Fruit fly (Drosophila melanogaster): ENCODE measurements around the gene CG3662.

DNA sequence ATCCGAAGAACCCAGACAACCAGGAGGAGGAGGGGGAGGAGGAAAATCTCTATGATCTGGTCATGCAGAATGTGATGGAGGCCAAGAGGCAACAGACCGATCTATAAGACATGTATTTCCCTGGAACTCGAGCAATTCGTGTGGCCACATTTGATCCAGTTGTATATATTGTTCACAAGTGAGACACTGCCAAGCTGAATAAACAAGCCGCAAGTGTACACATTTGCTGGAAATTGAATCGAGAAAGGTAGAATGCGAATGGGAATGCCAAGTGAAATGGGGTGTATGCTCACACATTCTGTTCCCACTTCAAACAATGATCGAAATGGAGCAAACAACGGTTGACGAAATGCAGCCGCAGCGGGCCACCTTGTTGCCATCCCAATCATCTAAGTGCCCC lies 34.9 kb downstream of the CG3662 start:
- TF ChIP-seq CG6792 (GFP tag; optimal IDR thresholded peaks at IDR 0.05) (no peak), Ets21C (GFP tag; optimal IDR thresholded peaks at IDR 0.05) (no peak), Smox (GFP tag; optimal IDR thresholded peaks at IDR 0.05) (no peak), CG6276 (GFP tag; optimal IDR thresholded peaks at IDR 0.05) (no peak), CG4318 (GFP tag; optimal IDR thresholded peaks at IDR 0.05) (no peak), CG10669 (GFP tag; optimal IDR thresholded peaks at IDR 0.05) (no peak), CG11294 (GFP tag; IDR thresholded peaks at IDR 0.05) (no peak), CG11902 (GFP tag; optimal IDR thresholded peaks at IDR 0.05) (no peak)

All from whole organism, prepupa.